Worm (Caenorhabditis elegans): ENCODE measurements around the gene F37A8.5.

DNA sequence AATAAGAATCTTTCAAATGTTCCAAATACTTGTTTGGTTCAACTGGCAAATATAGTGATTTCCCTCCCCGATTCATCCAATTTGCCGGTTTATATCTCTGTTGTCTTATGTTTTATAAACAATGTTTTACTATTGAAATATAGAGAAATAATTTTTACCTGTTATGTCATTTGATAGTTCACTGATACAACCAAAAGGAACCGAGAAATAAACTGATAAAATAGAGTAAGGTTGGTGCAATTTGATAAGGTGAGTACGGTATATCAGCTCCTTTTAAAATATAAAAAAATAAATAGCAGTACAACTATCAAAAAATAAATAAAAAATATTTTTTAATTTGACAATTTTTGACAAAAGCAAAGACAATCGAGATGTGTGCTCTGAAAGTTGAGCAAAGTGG, 29.6 kb upstream of the F37A8.5 start:
- TF ChIP-seq ZK546.5 (tag; optimal IDR thresholded peaks at IDR 0.05) (no peak), tra-1 (GFP tag; IDR thresholded peaks at IDR 0.05) (no peak), egl-27 (tag; optimal IDR thresholded peaks at IDR 0.05) (no peak), nhr-76 (tag; optimal IDR thresholded peaks at IDR 0.05) (no peak)
